Fruit fly (Drosophila melanogaster) Kc167 (cell line): ENCODE results near the gene Prosbeta3.

Experiments used
- Myc ChIP-seq: fragments of >200 bp; optimal IDR thresholded peaks from 2 replicates; lab custom pipeline; 2017; ENCODE audit warnings: missing external identifiers
- Sin3A ChIP-seq: fragments of >200 bp; optimal IDR thresholded peaks from 2 replicates; lab custom pipeline; 2018; ENCODE audit warnings: missing external identifiers
- h ChIP-seq: fragments of >200 bp; optimal IDR thresholded peaks from 3 replicates; lab custom pipeline; 2018; ENCODE audit warnings: missing external identifiers
- insv ChIP-seq: fragments of >200 bp; optimal IDR thresholded peaks from 3 replicates; lab custom pipeline; 2018; ENCODE audit warnings: missing external identifiers
- psq ChIP-seq: fragments of >200 bp; optimal IDR thresholded peaks from 2 replicates; lab custom pipeline; 2017; ENCODE audit warnings: missing external identifiers
- ttk ChIP-seq: sonication (Bioruptor generic); optimal IDR thresholded peaks from 2 replicates; lab custom pipeline; 2017; ENCODE audit warnings: missing external identifiers

- TF ChIP-seq Sin3A (lab: Kevin White, UChicago) (no peak), ttk (lab: Kevin White, UChicago) (no peak), psq (lab: Kevin White, UChicago) (no peak), h (no peak), Myc (no peak), insv (lab: Kevin White, UChicago) (no peak)
Measured at dm6 chr3R:9023934-9024333, 17.9 kb upstream of the Prosbeta3 start.
